Worm (Caenorhabditis elegans) whole organism, L4 larva: ENCODE data around the gene F12F6.7.

ENCODE experiments used
- F26F4.8 ChIP-seq: fragments of 200-800 bp; sonication (Bioruptor generic); conservative IDR thresholded peaks from 2 replicates; pipeline ENCODE4 v1.3.6; 2022; ENCODE audit warnings: missing genetic modification characterization, missing compliant biosample characterization
- F37D6.2 ChIP-seq: sonication (generic microtip); optimal IDR thresholded peaks from 2 replicates; lab custom pipeline; 2016; ENCODE audit warnings: mild to moderate bottlenecking, missing genetic modification characterization, missing compliant biosample characterization
- F44E2.7 ChIP-seq: fragments of 200-800 bp; sonication (Bioruptor generic); IDR thresholded peaks from 2 replicates; pipeline ENCODE4 v2.1.2; 2022; ENCODE audit warnings: missing genetic modification characterization, missing compliant biosample characterization
- Y48G9A.11 ChIP-seq: fragments of 200-800 bp; sonication (Bioruptor generic); IDR thresholded peaks from 2 replicates; pipeline ENCODE4 v1.3.6; 2022; ENCODE audit warnings: missing genetic modification reagents, missing genetic modification characterization, missing compliant biosample characterization
- aha-1 ChIP-seq: fragments of 150-350 bp; peaks from one replicate; lab custom pipeline; 2014; ENCODE audit warnings: missing biosample characterization, missing genetic modification characterization
- aly-2 ChIP-seq: sonication (generic microtip); optimal IDR thresholded peaks from 2 replicates; lab custom pipeline; 2018; ENCODE audit warnings: missing biosample characterization, missing genetic modification characterization
- ceh-20 ChIP-seq: fragments of 200-800 bp; sonication (Bioruptor generic); IDR thresholded peaks from 2 replicates; pipeline ENCODE4 v1.3.6; 2022; ENCODE audit warnings: missing genetic modification reagents, missing genetic modification characterization, missing compliant biosample characterization
- ceh-28 ChIP-seq: fragments of 150-350 bp; optimal IDR thresholded peaks from 2 replicates; lab custom pipeline; 2014; ENCODE audit warnings: missing biosample characterization, missing genetic modification reagents, missing genetic modification characterization
- ceh-32 ChIP-seq: sonication (generic microtip); optimal IDR thresholded peaks from 2 replicates; lab custom pipeline; 2016; ENCODE audit warnings: mild to moderate bottlenecking, missing genetic modification characterization, missing compliant biosample characterization; ENCODE audit not compliant: poor library complexity
- ceh-44 ChIP-seq: fragments of 200-800 bp; sonication (Bioruptor generic); IDR thresholded peaks from 2 replicates; pipeline ENCODE4 v1.3.6; 2022; ENCODE audit warnings: missing genetic modification reagents, missing genetic modification characterization, missing compliant biosample characterization
- daf-12 ChIP-seq: fragments of 150-350 bp; optimal IDR thresholded peaks from 2 replicates; lab custom pipeline; 2014; ENCODE audit warnings: missing biosample characterization, missing genetic modification reagents, missing genetic modification characterization
- daf-16 ChIP-seq, 3 experiments: sonication (generic microtip); optimal IDR thresholded peaks; 2 replicates each; lab custom pipeline; 2016 to 2017; ENCODE audit warnings: missing genetic modification characterization in 3 of 3, missing genetic modification reagents in 3 of 3, mild to moderate bottlenecking in 2 of 3, missing compliant biosample characterization in 2 of 3, missing biosample characterization in 1 of 3, moderate library complexity in 1 of 3
- dmd-6 ChIP-seq: fragments of 200-800 bp; sonication (Bioruptor generic); IDR thresholded peaks from 2 replicates; pipeline ENCODE4 v1.3.6; 2022; ENCODE audit warnings: missing genetic modification reagents, missing genetic modification characterization, missing compliant biosample characterization
- dmd-8 ChIP-seq: fragments of 200-800 bp; sonication (Bioruptor generic); IDR thresholded peaks from 2 replicates; pipeline ENCODE4 v1.3.6; 2022; ENCODE audit warnings: missing genetic modification characterization, missing compliant biosample characterization
- dmd-9 ChIP-seq: fragments of 200-800 bp; sonication (Bioruptor generic); IDR thresholded peaks from 2 replicates; pipeline ENCODE4 v1.3.6; 2022; ENCODE audit warnings: missing genetic modification reagents, missing genetic modification characterization, missing compliant biosample characterization
- egl-43 ChIP-seq: fragments of 200-800 bp; sonication (Bioruptor generic); IDR thresholded peaks from 2 replicates; pipeline ENCODE4 v1.3.6; 2022; ENCODE audit warnings: missing genetic modification reagents, missing genetic modification characterization, missing compliant biosample characterization
- hif-1 ChIP-seq, 2 experiments: sonication (generic microtip); optimal IDR thresholded peaks; 2 replicates each; lab custom pipeline; 2016 to 2017; ENCODE audit warnings: missing compliant biosample characterization in 2 of 2, missing genetic modification characterization in 2 of 2, missing genetic modification reagents in 2 of 2, missing genotype in 2 of 2, mild to moderate bottlenecking in 1 of 2
- hlh-11 ChIP-seq: fragments of 200-800 bp; sonication (Bioruptor generic); optimal IDR thresholded peaks from 2 replicates; lab custom pipeline; 2018; ENCODE audit warnings: mild to moderate bottlenecking, missing genetic modification characterization, missing compliant biosample characterization
- hlh-30 ChIP-seq: sonication (generic microtip); optimal IDR thresholded peaks from 2 replicates; lab custom pipeline; 2017; ENCODE audit warnings: antibody characterized with exemption, mild to moderate bottlenecking, missing genetic modification characterization, missing compliant biosample characterization; ENCODE audit not compliant: insufficient read depth
- hmg-1.1 ChIP-seq: fragments of 200-800 bp; sonication (Bioruptor generic); IDR thresholded peaks from 2 replicates; pipeline ENCODE4 v1.3.6; 2022; ENCODE audit warnings: missing genetic modification reagents, missing genetic modification characterization, missing compliant biosample characterization
- lin-29 ChIP-seq: fragments of 200-800 bp; sonication (Bioruptor generic); IDR thresholded peaks from 2 replicates; pipeline ENCODE4 v1.3.6; 2022; ENCODE audit warnings: missing genetic modification reagents, missing genetic modification characterization, missing compliant biosample characterization
- lsy-2 ChIP-seq, 2 experiments: fragments of 150-350 bp in 1 of 2; sonication (generic microtip) in 1 of 2; optimal IDR thresholded peaks; 2 replicates each; lab custom pipeline; 2014 to 2017; ENCODE audit warnings: missing biosample characterization in 2 of 2, missing genetic modification characterization in 2 of 2
- madf-9 ChIP-seq: fragments of 200-800 bp; sonication (Bioruptor generic); conservative IDR thresholded peaks from 2 replicates; pipeline ENCODE4 v1.3.6; 2022; ENCODE audit warnings: missing genetic modification reagents, missing genetic modification characterization, missing compliant biosample characterization
- mep-1 ChIP-seq: fragments of 150-350 bp; sonication (generic microtip); optimal IDR thresholded peaks from 3 replicates; lab custom pipeline; 2014; ENCODE audit warnings: missing biosample characterization, missing genetic modification characterization
- mes-2 ChIP-seq: sonication (generic microtip); optimal IDR thresholded peaks from 2 replicates; lab custom pipeline; 2016; ENCODE audit warnings: missing genotype, mild to moderate bottlenecking, missing genetic modification characterization, missing compliant biosample characterization; ENCODE audit not compliant: poor library complexity, severe bottlenecking
- mxl-3 ChIP-seq: fragments of 200-800 bp; sonication (Bioruptor generic); optimal IDR thresholded peaks from 2 replicates; lab custom pipeline; 2018; ENCODE audit warnings: mild to moderate bottlenecking, missing genetic modification characterization, missing compliant biosample characterization
- nhr-10 ChIP-seq: fragments of 150-350 bp; optimal IDR thresholded peaks from 2 replicates; lab custom pipeline; 2014; ENCODE audit warnings: missing biosample characterization, missing genetic modification characterization
- nhr-102 ChIP-seq: sonication (generic microtip); optimal IDR thresholded peaks from 2 replicates; lab custom pipeline; 2016; ENCODE audit warnings: mild to moderate bottlenecking, missing genetic modification characterization, moderate library complexity, missing compliant biosample characterization
- nhr-11 ChIP-seq: fragments of 150-350 bp; optimal IDR thresholded peaks from 2 replicates; lab custom pipeline; 2014; ENCODE audit warnings: missing biosample characterization, missing genetic modification characterization
- nhr-237 ChIP-seq: sonication (generic microtip); optimal IDR thresholded peaks from 2 replicates; lab custom pipeline; 2017; ENCODE audit warnings: missing biosample characterization, missing genetic modification characterization
- nhr-25 ChIP-seq: sonication (generic microtip); optimal IDR thresholded peaks from 2 replicates; lab custom pipeline; 2017; ENCODE audit warnings: missing genetic modification characterization, mild to moderate bottlenecking, missing compliant biosample characterization, antibody characterized with exemption, moderate library complexity, borderline replicate concordance; ENCODE audit not compliant: insufficient read depth
- nhr-28 ChIP-seq: fragments of 150-350 bp; optimal IDR thresholded peaks from 2 replicates; lab custom pipeline; 2014; ENCODE audit warnings: missing biosample characterization, missing genetic modification characterization
- nhr-6 ChIP-seq: fragments of 150-350 bp; optimal IDR thresholded peaks from 2 replicates; lab custom pipeline; 2014; ENCODE audit warnings: missing biosample characterization, missing genetic modification characterization
- pha-4 ChIP-seq, 2 experiments: fragments of 150-350 bp in 1 of 2; fragments of 200-800 bp in 1 of 2; sonication (Bioruptor generic) in 1 of 2; IDR thresholded peaks in 1 of 2; optimal IDR thresholded peaks in 1 of 2; 2 replicates each; pipeline versions ENCODE4 v1.3.6 to Lab custom; 2014 to 2022; ENCODE audit warnings: missing genetic modification characterization in 2 of 2, missing genetic modification reagents in 2 of 2, missing biosample characterization in 1 of 2, missing compliant biosample characterization in 1 of 2
- php-3 ChIP-seq: fragments of 200-800 bp; sonication (Bioruptor generic); IDR thresholded peaks from 2 replicates; pipeline ENCODE4 v1.3.6; 2022; ENCODE audit warnings: missing genetic modification reagents, missing genetic modification characterization, missing compliant biosample characterization
- pqm-1 ChIP-seq: sonication (generic microtip); optimal IDR thresholded peaks from 2 replicates; lab custom pipeline; 2017; ENCODE audit warnings: missing biosample characterization, missing genetic modification characterization
- sdz-12 ChIP-seq: fragments of 200-800 bp; sonication (Bioruptor generic); optimal IDR thresholded peaks from 2 replicates; lab custom pipeline; 2018; ENCODE audit warnings: mild to moderate bottlenecking, missing genetic modification characterization, missing compliant biosample characterization
- set-16 ChIP-seq: fragments of 200-800 bp; sonication (Bioruptor generic); IDR thresholded peaks from 2 replicates; pipeline ENCODE4 v1.3.6; 2022; ENCODE audit warnings: missing genetic modification reagents, missing genetic modification characterization, missing compliant biosample characterization
- snpc-1.2 ChIP-seq: fragments of 200-800 bp; sonication (Bioruptor generic); IDR thresholded peaks from 2 replicates; pipeline ENCODE4 v1.3.6; 2022; ENCODE audit warnings: missing genetic modification reagents, missing genetic modification characterization, missing compliant biosample characterization
- snpc-4 ChIP-seq: fragments of 150-350 bp; optimal IDR thresholded peaks from 2 replicates; lab custom pipeline; 2014; ENCODE audit warnings: missing biosample characterization, missing genetic modification characterization
- spr-1 ChIP-seq: sonication (generic microtip); optimal IDR thresholded peaks from 2 replicates; lab custom pipeline; 2016; ENCODE audit warnings: mild to moderate bottlenecking, missing genetic modification characterization, missing compliant biosample characterization
- tag-97 ChIP-seq: fragments of 200-800 bp; sonication (Bioruptor generic); IDR thresholded peaks from 2 replicates; pipeline ENCODE4 v1.3.6; 2022; ENCODE audit warnings: missing genetic modification characterization, missing compliant biosample characterization
- unc-62 ChIP-seq, 3 experiments: fragments of 150-350 bp in 1 of 3; sonication (generic microtip); optimal IDR thresholded peaks in 2 of 3; peaks in 1 of 3; 1 replicate in 1 of 3; 2 replicates in 2 of 3; lab custom pipeline; 2014 to 2017; ENCODE audit warnings: missing biosample characterization in 3 of 3, missing genetic modification characterization in 3 of 3, missing genetic modification reagents in 3 of 3, missing genotype in 1 of 3
- zfp-3 ChIP-seq: fragments of 200-800 bp; sonication (Bioruptor generic); conservative IDR thresholded peaks from 2 replicates; pipeline ENCODE4 v1.3.6; 2022; ENCODE audit warnings: missing genetic modification reagents, missing genetic modification characterization, missing compliant biosample characterization
- zip-11 ChIP-seq: fragments of 200-800 bp; sonication (Bioruptor generic); IDR thresholded peaks from 2 replicates; pipeline ENCODE4 v1.3.6; 2022; ENCODE audit warnings: missing genetic modification characterization, missing compliant biosample characterization

F12F6.7 gene

DNA sequence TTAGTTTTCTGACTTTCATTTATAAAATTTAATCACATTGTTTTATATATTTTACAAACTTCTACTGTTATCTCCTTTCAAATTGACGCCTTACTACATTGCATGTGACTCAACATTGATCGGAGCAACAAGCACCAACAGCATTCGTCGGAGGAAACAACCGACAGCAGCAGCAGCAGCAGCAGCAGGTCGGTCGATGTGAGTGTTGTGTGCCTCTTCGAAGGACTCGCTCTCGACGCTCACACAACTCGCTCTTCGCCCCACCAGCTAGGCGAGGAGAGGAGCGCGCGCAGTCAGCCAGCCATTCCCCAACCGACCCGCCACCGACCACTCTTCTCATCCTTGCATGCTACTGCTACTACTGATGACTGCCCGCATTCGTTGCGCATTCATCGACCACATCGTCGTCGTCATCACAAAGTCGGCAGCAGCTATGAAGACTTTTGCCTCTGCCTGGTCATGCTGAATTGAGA lies 22.3 kb upstream of the F12F6.7 start, which contains the start of gene F12F6.1:
TSS of gene F12F6.1 (plus strand) at position 51 of the 473 bp plus-strand sequence.
- TF ChIP-seq ceh-44 (GFP tag; lab: Robert Waterston, UW): 0 out of 2 replicates have a peak, but pooled peaks have one; percentile 14
- 0 out of 2 replicates have a peak, but pooled peaks have one; percentile 42 for TF ChIP-seq ceh-20
- peak; percentile 48 for TF ChIP-seq hlh-11 (tag; lab: Kevin White, UChicago)
- no peak for TF ChIP-seq daf-16 (GFP tag; optimal IDR thresholded peaks at IDR 0.05; lab: Kevin White, UChicago)
- peak; percentile 45 for TF ChIP-seq daf-16 (tag; optimal IDR thresholded peaks at IDR 0.05; lab: Kevin White, UChicago)
- no peak for TF ChIP-seq nhr-10 (tag; lab: Kevin White, UChicago)
- TF ChIP-seq madf-9 (GFP tag; lab: Robert Waterston, UW): no peak
- TF ChIP-seq lsy-2 (tag; optimal IDR thresholded peaks at IDR 0.05; lab: Kevin White, UChicago): no peak
- TF ChIP-seq tag-97 (GFP tag; lab: Robert Waterston, UW): no peak
- TF ChIP-seq hmg-1.1 (GFP tag; lab: Robert Waterston, UW): peak; percentile 27; the same call in 1 of the 2 replicates
- no peak for TF ChIP-seq spr-1 (tag; lab: Kevin White, UChicago)
- TF ChIP-seq egl-43 (GFP tag; lab: Robert Waterston, UW): peak; percentile 84
- no peak for TF ChIP-seq nhr-102 (tag; lab: Kevin White, UChicago)
- 0 out of 2 replicates have a peak, but pooled peaks have one; percentile 18 for TF ChIP-seq dmd-6
- TF ChIP-seq dmd-9 (GFP tag; lab: Robert Waterston, UW): 0 out of 2 replicates have a peak, but pooled peaks have one; percentile 11
- TF ChIP-seq hlh-30: peak; percentile 60
- no peak for TF ChIP-seq daf-12 (tag; lab: Kevin White, UChicago)
- TF ChIP-seq snpc-1.2 (GFP tag; lab: Robert Waterston, UW): no peak
- TF ChIP-seq dmd-8 (GFP tag; lab: Robert Waterston, UW): 0 out of 2 replicates have a peak, but pooled peaks have one; percentile 53
- TF ChIP-seq nhr-6 (tag; lab: Kevin White, UChicago): peak; percentile 30
- TF ChIP-seq mes-2 (tag; lab: Kevin White, UChicago): no peak
- 0 out of 2 replicates have a peak, but pooled peaks have one; percentile 44 for TF ChIP-seq Y48G9A.11 (GFP tag; lab: Robert Waterston, UW)
- TF ChIP-seq sdz-12 (GFP tag; lab: Kevin White, UChicago): no peak
- no peak for TF ChIP-seq ceh-28 (tag; lab: Kevin White, UChicago)
- peak; percentile 38 for TF ChIP-seq mep-1 (tag; lab: Kevin White, UChicago)
- no peak for TF ChIP-seq nhr-237
- TF ChIP-seq F37D6.2 (tag; lab: Kevin White, UChicago): peak; percentile 33
- no peak for TF ChIP-seq ceh-32 (tag; lab: Kevin White, UChicago)
- no peak for TF ChIP-seq unc-62 (GFP tag; optimal IDR thresholded peaks at IDR 0.05 in 1 of 2; lab: Kevin White, UChicago)
- no peak for TF ChIP-seq unc-62 (tag; optimal IDR thresholded peaks at IDR 0.05; lab: Kevin White, UChicago)
- TF ChIP-seq snpc-4 (tag; lab: Kevin White, UChicago): no peak
- peak; percentile 10 for TF ChIP-seq mxl-3 (GFP tag; lab: Kevin White, UChicago)
- peak; percentile 95 for TF ChIP-seq set-16 (GFP tag; lab: Robert Waterston, UW)
- no peak; the same call in 1 of the 2 replicates for TF ChIP-seq zip-11

DNA sequence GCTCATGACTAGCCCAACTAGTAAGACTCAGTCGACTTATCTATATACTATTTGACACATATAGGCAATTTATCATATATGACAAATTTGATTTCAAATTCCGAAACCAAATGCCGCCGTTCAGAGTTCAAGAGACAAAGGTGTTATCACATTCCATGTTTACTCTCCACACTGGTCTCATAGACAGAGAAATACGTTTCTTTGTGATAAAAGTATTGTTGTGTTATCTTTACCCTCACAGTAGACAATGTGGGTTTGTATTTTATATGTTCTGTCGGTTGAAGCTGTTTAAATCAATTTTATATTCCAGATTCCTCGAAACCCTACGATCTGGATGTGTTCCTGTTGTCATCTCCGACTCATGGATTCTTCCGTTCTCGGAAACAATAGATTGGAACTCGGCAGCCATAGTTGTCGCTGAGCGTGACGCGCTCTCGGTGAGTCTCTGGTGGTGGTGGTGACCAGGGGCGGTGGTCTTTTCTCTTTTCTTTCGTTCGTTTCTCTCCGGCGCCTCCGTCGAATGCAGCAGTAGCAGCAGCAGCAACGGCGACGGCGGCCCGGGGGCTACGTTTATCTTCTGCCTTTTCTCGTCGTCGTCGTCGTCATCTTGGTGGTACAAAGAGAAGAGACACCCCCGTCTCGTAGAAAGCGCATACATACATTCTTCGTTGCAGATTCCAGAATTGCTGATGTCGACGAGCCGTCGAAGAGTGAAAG lies 21.0 kb upstream of the F12F6.7 start:
- TF ChIP-seq hif-1 (tag; optimal IDR thresholded peaks at IDR 0.05; lab: Kevin White, UChicago) (no peak), nhr-28 (tag; lab: Kevin White, UChicago) (peak; percentile 58), F44E2.7 (no peak), dmd-8 (GFP tag; lab: Robert Waterston, UW) (no peak), nhr-25 (tag; lab: Kevin White, UChicago) (no peak), lin-29 (no peak), pqm-1 (tag; lab: Kevin White, UChicago) (peak; percentile 78), egl-43 (GFP tag; lab: Robert Waterston, UW) (0 out of 2 replicates have a peak, but pooled peaks have one; percentile 24), php-3 (GFP tag; lab: Robert Waterston, UW) (no peak), hlh-11 (tag; lab: Kevin White, UChicago) (peak; percentile 9), zfp-3 (GFP tag; lab: Robert Waterston, UW) (no peak), F26F4.8 (no peak), nhr-11 (tag; lab: Kevin White, UChicago) (no peak), pha-4 (GFP tag; IDR thresholded peaks at IDR 0.05; lab: Robert Waterston, UW) (no peak), pha-4 (tag; optimal IDR thresholded peaks at IDR 0.05; lab: Kevin White, UChicago) (no peak), set-16 (GFP tag; lab: Robert Waterston, UW) (peak; percentile 84), snpc-1.2 (GFP tag; lab: Robert Waterston, UW) (no peak), aha-1 (peak; percentile 12), aly-2 (tag; lab: Kevin White, UChicago) (no peak), daf-16 (GFP tag; optimal IDR thresholded peaks at IDR 0.05; lab: Kevin White, UChicago) (peak in 1 of 2 experiments; percentile 2), daf-16 (tag; optimal IDR thresholded peaks at IDR 0.05; lab: Kevin White, UChicago) (peak; percentile 68)
